Worm (Caenorhabditis elegans) whole organism, L4/young adult: Measurements from ENCODE around the gene F34H10.3.

Experiments
- W03F9.2 ChIP-seq: fragments of 150-350 bp; optimal IDR thresholded peaks from 2 replicates; lab custom pipeline; 2014; ENCODE audit warnings: missing biosample characterization, missing genetic modification characterization
- dao-5 ChIP-seq: sonication (generic microtip); optimal IDR thresholded peaks from 2 replicates; lab custom pipeline; 2016; ENCODE audit warnings: missing genotype, missing genetic modification characterization, moderate library complexity, missing compliant biosample characterization
- him-1 ChIP-seq: sonication (generic microtip); optimal IDR thresholded peaks from 2 replicates; lab custom pipeline; 2016; ENCODE audit warnings: missing genotype, missing genetic modification reagents, missing genetic modification characterization, missing compliant biosample characterization

F34H10.3 gene

DNA sequence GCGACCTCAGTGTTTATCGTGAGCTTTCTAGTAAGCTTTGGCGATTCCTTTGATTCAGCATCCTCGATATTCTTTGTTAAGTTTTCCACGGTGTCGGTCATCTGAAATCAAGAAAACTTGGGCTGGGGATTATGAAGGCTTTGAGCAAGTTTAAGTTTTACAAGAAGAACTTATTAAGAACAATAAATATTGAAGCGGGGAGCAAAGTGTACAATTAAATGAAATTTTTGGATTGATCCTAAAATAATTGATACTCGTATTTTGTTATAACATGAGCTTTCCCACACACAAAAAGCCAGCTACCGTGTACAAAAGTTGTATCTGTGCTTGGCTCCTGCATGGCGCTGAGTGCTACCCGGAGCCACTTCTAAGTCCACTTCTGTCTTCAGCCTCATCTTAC lies at the start of gene F34H10.3:
Gene F34H10.3, minus strand, starts transcription at position 101 of the 400 bp plus-strand sequence.
- no peak for TF ChIP-seq dao-5 (tag; lab: Kevin White, UChicago)
- no peak for TF ChIP-seq W03F9.2
- no peak for TF ChIP-seq him-1

DNA sequence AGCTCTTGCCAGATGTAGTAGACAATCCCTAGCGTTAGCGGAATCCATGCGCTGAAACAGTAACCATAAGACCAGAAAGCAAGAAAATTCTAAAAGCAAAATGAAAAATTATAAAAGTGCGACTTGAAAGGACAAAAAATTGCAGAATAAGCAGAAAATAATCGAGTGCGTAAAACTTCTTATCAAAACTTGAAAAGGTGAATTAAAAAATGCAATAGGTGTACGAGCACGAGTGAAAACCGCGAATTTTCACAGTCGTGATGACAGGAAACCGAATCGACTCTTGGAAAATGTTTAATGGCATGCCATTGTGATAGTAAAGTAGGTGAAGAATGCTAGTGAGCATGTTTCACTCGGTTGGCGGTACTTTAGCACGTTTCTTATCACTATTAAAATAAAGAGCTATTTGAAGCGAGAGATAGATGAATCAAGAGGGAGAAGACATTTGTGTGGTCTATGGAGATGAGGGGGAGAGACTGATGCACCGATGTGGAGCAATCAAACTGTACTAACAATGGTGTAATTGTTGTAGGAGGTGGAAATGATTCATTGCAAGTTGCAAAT lies 45.4 kb upstream of the F34H10.3 start, which contains the start of gene ifp-1:
Gene ifp-1, minus strand, starts transcription at position 51 of the 564 bp plus-strand sequence.
- TF ChIP-seq dao-5 (tag; lab: Kevin White, UChicago) (no peak), W03F9.2 (no peak), him-1 (no peak)

DNA sequence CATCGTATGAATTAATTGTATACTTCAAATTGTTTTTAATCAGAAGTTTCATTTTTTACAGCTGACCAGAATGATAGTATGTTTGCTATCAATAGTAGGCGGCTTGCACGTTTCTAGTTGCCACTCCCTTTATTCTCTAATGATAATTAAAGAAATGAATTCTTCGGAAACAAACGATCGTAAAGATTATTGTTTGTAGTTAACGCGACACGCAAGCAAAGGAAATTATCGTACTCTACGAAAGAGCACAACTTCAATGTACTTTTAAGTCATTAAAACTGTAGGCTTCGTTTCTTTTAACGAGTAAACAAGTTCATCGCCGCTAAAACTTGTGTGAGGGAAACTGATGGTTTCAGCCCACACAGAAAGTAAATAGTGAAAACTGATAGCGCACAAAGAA lies 44.6 kb upstream of the F34H10.3 start:
- TF ChIP-seq W03F9.2 (no peak), him-1 (no peak), dao-5 (tag; lab: Kevin White, UChicago) (no peak)

DNA sequence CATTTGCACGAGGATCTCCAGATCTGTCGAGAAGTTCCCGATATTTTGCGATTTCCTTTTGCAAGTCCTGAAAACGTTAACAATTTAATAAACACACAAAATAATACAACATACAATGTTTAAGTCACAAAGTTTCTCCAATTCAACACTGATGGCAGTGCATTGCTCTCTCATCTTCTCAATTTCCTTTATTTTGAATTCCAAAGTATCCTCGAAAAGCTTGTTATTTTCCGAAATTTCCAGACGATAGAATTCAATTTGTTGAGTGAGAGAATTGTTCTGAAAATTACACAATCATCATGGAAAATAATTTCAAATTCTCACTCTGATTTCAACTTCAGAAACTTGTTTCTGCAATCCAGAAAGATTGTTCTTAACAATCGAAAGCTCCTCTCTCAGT lies 43.1 kb upstream of the F34H10.3 start:
- TF ChIP-seq him-1 (no peak), W03F9.2 (no peak), dao-5 (tag; lab: Kevin White, UChicago) (no peak)

DNA sequence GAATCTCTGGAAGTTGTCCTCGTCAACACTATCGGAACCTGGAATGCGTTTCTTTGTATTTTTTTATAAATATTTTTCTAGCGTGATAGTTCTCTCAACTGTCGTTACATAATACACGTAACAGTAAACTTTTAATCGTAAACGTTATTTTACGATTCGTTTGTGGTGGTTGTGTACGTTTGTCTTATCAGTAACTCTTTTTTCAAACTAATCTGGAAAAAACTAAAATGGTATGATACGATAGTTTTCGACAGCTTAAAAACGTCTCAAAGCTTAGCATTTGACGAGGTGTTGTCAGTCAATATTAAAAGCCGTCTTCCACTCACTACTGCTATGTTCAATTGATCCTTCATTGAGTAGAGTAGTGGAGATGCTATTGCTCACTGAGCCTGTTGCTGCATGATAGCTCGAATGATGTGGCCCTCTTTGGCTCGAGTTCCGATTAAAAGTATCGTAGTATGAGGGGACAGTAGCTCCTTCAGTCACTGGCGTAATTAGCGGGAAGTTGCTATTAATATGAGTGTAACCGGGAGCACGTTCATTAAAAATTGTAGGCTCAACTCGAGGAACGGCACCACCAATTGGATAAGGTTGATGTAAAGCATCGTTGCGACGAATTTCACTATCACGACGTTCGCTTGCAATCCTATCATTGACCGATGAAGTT lies 42.1 kb upstream of the F34H10.3 start:
- TF ChIP-seq dao-5 (tag; lab: Kevin White, UChicago) = no peak

DNA sequence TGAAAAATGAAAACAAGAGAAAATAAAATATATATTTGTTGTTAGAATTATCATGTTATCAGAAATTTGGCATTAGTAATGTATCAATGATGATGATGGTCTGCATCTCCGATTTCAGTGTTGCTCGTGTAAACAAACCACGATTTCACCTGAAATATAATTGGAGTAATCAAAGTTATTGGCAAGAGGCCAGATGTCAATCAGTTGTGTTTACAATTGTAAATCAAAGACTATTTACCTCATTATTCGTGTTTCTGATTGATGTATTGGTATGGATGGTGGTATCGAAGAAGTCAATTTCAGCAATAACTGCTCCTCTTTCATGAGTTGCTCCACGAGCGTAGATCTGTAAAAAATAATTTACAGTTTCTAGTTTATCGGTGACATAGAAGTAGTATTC lies 41.2 kb upstream of the F34H10.3 start:
- TF ChIP-seq W03F9.2 = peak; percentile 40
- no peak for TF ChIP-seq dao-5 (tag; lab: Kevin White, UChicago)
- TF ChIP-seq him-1 = no peak

DNA sequence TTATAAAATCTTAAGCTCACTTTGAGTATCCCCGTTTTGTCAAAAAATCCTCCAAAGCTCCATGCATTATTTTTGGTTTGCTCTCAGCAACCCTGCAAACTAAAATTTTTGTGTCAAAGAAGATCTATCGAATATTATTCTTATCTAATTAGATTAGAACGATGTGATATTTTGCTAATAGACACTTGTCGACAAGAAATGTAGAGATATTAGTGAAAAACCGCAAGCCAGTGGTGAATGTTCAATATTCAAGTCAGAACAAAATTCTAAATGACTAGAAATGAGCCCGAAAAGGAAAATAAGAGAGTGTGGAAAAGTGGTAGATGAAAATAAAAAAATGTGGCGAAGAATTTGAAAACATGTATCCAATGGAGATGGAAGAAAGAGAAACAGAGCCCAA lies 40.0 kb upstream of the F34H10.3 start, which contains the start of gene C43C3.4:
Gene C43C3.4, minus strand, starts transcription at position 101 of the 400 bp plus-strand sequence.
- TF ChIP-seq him-1 (no peak), W03F9.2 (no peak), dao-5 (tag; lab: Kevin White, UChicago) (no peak)

DNA sequence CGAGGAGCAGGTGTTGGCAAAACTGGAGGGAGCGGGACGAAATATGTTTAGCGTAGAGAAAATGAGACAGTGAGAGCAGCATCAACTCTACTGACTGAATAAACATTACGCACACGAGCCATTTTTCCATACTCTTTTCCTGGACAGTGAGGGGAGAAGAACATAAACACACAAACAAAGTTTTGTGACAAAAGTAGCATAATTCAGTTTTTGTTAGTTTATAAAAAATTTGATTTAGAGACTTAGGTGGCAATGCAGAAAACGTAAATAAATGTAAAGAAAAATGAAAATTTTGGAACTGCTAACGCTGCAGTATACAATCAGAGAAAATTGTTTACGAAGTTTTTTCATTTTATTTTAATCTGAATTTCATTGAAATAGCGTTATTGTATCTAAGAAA lies 38.4 kb upstream of the F34H10.3 start:
- TF ChIP-seq him-1 (no peak), W03F9.2 (no peak), dao-5 (tag; lab: Kevin White, UChicago) (no peak)

DNA sequence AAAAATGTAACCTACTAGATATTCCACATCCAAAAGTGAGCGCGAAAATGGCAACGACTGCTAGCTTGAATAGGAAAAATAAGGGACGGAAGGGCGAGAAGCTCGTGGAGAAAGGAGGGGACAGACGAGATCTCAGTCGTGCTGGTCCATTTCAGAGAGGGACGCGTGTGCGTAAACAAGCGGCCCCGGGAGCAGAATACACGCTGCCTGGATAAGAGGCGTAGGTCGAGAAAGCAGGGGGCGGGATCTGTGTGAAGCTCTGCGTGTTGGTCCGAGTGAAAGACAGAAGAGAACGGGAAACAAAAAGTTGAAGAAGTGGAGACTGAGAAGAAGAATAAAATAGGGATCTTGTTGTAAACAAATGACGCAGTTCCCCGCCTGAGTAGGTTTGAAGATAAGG lies 33.7 kb upstream of the F34H10.3 start, which contains the start of gene T14B1.1:
Gene T14B1.1, minus strand, starts transcription at position 170 of the 400 bp plus-strand sequence.
- TF ChIP-seq him-1 (peak; percentile 18), dao-5 (tag; lab: Kevin White, UChicago) (no peak)

DNA sequence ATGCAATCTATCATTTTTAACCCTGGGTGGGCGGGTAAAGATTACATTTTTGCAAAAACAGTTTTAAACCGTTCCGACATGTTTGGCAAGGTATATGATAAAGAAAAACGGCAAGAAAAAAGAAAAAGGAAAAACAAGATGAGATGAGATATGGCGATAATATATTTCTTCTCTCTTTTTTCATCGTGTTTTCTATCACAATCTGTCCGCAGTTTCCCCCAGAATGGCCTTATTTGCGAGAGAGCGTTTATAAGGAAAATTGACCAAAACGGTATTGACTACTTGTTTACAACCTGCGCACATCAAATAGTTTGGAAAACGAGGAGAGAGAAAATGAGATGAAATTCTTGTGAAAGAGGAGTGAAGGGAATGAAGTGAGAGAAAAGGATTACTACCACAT lies 32.6 kb upstream of the F34H10.3 start:
- TF ChIP-seq W03F9.2 = no peak
- TF ChIP-seq him-1 = no peak
- TF ChIP-seq dao-5 (tag; lab: Kevin White, UChicago) = no peak

DNA sequence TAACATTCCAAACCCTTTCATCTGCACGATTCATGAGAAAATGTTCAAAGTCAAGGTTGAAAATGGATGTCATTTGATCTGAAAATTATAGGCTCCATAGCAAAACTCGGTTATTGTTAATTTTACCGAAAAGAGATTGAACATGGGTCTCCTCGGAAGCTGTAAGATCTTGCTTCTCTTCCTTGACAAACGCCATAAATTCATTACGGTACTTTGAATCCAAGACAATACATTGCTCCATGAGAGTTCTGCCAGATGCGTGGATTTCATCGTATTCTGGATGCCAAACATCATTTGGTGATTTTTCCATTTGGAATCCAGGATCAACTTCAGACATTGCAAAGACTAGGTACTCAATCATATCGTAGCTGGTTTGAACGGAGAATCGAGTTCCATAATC lies 31.1 kb upstream of the F34H10.3 start:
- no peak for TF ChIP-seq him-1
- TF ChIP-seq W03F9.2 = no peak

DNA sequence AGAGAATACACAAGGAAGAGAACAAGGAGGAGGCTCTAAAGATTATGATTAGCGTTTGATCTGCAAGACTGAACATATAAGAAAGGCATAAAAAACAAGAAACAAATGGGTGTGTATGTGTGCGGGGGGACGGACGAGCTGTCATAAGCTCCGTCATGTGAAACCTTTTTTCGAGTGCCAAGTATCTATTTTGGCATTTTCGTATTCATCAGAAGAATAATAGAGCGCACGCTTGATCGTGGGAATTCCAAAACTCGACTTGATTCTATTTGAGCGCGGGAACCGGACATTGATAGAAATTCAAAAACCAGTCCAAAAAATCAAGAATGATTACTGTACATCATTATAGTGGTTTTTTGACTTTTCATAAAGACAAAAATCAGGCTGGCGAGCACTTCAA lies 21.9 kb upstream of the F34H10.3 start:
- TF ChIP-seq dao-5 (tag; lab: Kevin White, UChicago) = no peak
- no peak for TF ChIP-seq W03F9.2
- no peak for TF ChIP-seq him-1

DNA sequence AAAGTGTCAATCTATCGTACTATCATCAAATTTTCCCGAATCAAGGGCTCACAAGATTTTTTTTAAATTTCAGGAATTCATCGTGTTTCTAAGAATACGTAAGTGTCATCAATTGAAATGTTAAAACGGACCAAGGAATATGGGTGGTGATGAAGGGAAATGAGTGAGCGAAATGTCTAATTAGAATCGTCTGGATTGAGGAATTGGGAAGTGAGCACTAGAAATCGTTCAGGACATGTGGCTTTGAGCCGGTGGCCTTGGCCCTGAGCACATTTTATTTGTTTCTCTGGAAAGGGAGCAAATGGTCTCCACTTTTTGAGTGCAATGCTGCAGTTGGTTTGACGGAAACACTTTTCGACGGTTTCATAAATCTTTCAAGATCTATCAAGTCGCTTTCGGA lies 19.4 kb upstream of the F34H10.3 start:
- TF ChIP-seq dao-5 (tag; lab: Kevin White, UChicago) (no peak), W03F9.2 (no peak), him-1 (no peak)

DNA sequence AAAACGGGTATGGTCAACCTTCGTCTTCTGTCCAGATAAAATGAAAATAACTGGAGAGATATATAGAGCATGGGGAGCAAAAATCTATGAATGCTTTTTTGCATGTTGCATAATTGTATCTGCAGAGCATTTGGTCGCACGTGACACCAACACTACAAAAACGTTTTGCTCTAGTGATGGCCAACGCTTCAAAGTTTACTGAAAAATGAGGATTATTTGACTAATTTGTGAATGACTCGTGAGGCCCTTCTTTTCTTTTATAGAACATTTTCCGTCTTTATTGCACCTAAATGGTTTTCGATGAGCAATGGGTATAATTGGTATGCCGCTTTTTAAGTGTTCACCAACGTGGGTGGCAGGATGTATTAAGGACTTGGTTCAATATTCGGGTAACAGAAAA lies 18.7 kb upstream of the F34H10.3 start:
- TF ChIP-seq him-1 (no peak), W03F9.2 (no peak), dao-5 (tag; lab: Kevin White, UChicago) (no peak)

DNA sequence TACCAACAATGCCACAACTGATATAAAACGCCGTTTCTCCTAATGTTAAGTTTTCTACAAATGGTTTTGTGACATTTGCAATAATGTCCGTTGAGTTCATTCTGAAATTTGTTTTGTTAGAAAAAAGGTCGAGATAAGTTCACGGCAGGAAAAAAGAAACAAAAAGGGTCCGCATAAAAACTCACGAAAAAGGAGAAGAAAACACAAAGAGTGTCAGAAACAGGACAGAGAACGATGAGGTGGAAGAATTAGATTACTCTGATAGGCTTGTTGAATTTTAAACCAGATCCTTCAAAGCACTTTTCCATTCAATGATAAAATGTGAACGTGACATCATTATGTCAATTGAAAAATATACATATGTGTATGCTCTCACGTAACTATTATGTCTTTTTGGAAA lies 18.2 kb upstream of the F34H10.3 start, which contains the start of gene aex-2:
Gene aex-2, minus strand, starts transcription at position 101 of the 400 bp plus-strand sequence.
- no peak for TF ChIP-seq dao-5 (tag; lab: Kevin White, UChicago)
- TF ChIP-seq W03F9.2 = no peak
- TF ChIP-seq him-1 = no peak
